Fruit fly (Drosophila melanogaster): ENCODE measurements around the gene CG4572.

The CG4572 gene

DNA sequence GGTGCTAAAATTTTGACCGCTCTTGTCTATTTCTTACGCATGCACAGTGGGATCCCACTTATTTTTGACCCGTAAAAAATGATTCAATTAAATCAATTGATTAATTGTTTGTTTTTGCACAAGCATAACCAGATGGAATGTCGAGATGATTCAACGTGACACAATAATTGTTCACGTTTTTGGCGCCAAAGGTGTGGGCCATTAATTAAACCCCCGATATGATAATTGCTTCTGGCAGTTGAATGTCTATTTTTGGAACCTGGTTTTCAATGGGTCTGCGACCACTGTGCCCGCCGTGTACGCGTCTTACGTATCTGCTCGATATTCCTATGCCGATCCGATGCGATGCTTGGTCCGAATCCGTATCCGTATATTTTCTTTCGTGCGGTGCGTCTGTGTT is 27.9 kb upstream of the CG4572 start:
- TF ChIP-seq h (optimal IDR thresholded peaks at IDR 0.05) (no peak), ttk (optimal IDR thresholded peaks at IDR 0.05) (no peak)

dm6 chr3R:19891363-19891762 is 27.2 kb upstream of the CG4572 start:
- TF ChIP-seq Myc (optimal IDR thresholded peaks at IDR 0.05) (no peak), Sin3A (optimal IDR thresholded peaks at IDR 0.05) (no peak), psq (optimal IDR thresholded peaks at IDR 0.05) (no peak), insv (optimal IDR thresholded peaks at IDR 0.05) (no peak), ttk (optimal IDR thresholded peaks at IDR 0.05) (no peak)

DNA sequence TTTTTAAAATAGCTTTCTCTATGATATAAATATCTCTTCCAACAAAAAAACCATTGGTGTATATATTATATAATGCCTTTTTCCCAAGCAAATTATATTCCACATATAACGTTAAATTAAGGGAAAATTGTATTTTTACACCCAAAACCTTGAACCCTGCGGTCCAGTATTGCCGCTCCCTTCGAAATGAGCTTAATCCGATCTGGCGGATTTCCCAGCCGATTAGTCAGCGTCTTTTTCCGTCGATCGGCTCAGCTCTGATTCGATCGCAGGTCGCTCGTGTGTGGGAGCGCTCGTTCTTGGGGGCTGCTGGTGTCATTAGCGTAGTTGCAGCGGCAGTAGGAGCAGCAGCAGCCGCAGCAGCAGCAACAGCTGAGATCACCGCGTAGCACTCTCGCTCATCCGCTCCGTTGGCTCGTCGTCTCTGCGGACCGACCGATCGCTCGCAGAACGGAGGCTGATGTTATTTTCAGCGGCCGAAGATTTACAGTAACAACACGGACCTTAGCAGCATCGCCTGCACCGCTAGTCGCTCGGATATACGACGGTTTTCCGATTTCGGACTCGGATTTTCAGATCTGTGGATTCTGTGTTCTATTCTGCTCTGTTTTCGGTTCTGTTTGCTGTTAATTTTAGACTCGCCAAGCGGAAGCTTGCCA is 26.3 kb upstream of the CG4572 start, which contains the start of gene CG4733:
Gene CG4733 (plus strand): TSS at position 350 of the 659 bp plus-strand sequence.
- TF ChIP-seq psq (optimal IDR thresholded peaks at IDR 0.05) (no peak), ttk (optimal IDR thresholded peaks at IDR 0.05) (no peak), Sin3A (optimal IDR thresholded peaks at IDR 0.05) (no peak), h (optimal IDR thresholded peaks at IDR 0.05) (no peak), Myc (optimal IDR thresholded peaks at IDR 0.05) (no peak), insv (optimal IDR thresholded peaks at IDR 0.05) (no peak)

- no peak for TF ChIP-seq Sin3A (optimal IDR thresholded peaks at IDR 0.05)
- no peak for TF ChIP-seq insv (optimal IDR thresholded peaks at IDR 0.05)
- no peak for TF ChIP-seq ttk (optimal IDR thresholded peaks at IDR 0.05)
- no peak for TF ChIP-seq psq (optimal IDR thresholded peaks at IDR 0.05)
- TF ChIP-seq h (optimal IDR thresholded peaks at IDR 0.05): no peak
- no peak for TF ChIP-seq Myc (optimal IDR thresholded peaks at IDR 0.05)
Measured at dm6 chr3R:19889603-19890187, 25.5 kb upstream of the CG4572 start.

DNA sequence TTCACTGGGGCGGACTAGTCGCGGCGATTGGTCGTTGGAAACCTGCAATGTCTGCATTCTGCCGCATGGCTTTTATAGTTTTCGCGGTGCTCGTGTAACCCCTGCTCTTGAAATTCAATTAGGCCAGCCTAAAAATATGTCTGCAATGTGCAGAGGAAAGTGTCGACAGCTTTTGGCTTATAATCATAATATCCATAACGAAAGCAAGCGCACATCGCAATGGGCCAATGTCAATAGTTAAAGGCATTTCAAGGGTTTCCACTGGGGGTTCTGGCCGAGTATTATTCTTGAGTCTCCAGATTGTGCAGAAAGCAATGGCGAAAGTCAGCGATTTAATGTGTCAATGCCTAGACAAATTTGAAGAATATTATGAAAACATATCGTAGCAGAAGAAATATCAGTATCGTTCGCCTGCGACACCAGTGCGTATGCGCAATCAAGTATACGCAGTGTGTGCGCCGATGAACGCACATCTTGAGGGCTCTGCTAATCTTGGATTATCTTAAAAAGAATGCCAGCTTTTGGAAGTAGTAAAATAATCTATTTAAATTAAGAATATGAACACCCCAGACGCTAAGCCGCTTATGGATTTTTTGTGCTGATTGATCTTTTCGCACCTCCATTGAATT is 24.1 kb upstream of the CG4572 start, which contains the start of gene ninaE:
Gene ninaE (minus strand): TSS at position 51 of the 629 bp plus-strand sequence.
- TF ChIP-seq h (optimal IDR thresholded peaks at IDR 0.05) (no peak), ttk (optimal IDR thresholded peaks at IDR 0.05) (no peak), Myc (optimal IDR thresholded peaks at IDR 0.05) (no peak), insv (optimal IDR thresholded peaks at IDR 0.05) (no peak), Sin3A (optimal IDR thresholded peaks at IDR 0.05) (no peak), psq (optimal IDR thresholded peaks at IDR 0.05) (no peak)

- TF ChIP-seq insv (optimal IDR thresholded peaks at IDR 0.05): no peak
- TF ChIP-seq Sin3A (optimal IDR thresholded peaks at IDR 0.05): no peak
- no peak for TF ChIP-seq Myc (optimal IDR thresholded peaks at IDR 0.05)
- TF ChIP-seq ttk (optimal IDR thresholded peaks at IDR 0.05): no peak
- TF ChIP-seq h (optimal IDR thresholded peaks at IDR 0.05): no peak
- TF ChIP-seq psq (optimal IDR thresholded peaks at IDR 0.05): no peak
Measured at dm6 chr3R:19880431-19880939, 16.3 kb upstream of the CG4572 start.

DNA sequence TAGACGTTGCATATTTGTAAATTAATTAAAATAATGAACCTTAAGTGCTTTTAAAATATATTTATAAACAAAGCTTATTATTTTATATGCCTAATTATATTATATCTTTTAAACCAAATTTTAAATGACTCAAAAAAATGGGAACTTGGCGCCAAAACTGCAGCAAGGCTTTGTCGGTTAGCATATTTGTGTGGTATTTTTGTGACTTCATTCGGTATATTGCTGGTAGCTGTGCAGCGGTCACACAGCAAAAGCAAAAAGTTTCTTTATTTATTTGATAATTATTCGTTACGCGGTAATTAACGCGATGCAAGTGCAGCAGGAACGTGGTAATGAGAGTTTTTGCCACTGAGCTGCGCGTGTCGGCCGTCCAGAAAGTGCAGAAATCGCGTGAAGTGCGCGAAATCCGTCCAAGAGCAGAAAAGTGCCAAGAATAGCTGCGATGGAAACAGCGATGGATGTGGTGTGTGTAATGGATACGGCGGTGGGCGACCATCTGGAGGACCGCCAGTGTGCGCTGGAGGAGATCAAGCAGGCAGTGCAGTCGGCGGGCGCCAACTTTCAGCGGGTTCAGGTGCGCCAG is 15.4 kb upstream of the CG4572 start, which contains the start of gene Ask1:
Gene Ask1 (plus strand): TSS at position 250 of the 583 bp plus-strand sequence.
- no peak for TF ChIP-seq Sin3A (optimal IDR thresholded peaks at IDR 0.05)
- TF ChIP-seq h (optimal IDR thresholded peaks at IDR 0.05): no peak
- TF ChIP-seq ttk (optimal IDR thresholded peaks at IDR 0.05): no peak
- TF ChIP-seq psq (optimal IDR thresholded peaks at IDR 0.05): no peak
- no peak for TF ChIP-seq insv (optimal IDR thresholded peaks at IDR 0.05)
- TF ChIP-seq Myc (optimal IDR thresholded peaks at IDR 0.05): no peak

DNA sequence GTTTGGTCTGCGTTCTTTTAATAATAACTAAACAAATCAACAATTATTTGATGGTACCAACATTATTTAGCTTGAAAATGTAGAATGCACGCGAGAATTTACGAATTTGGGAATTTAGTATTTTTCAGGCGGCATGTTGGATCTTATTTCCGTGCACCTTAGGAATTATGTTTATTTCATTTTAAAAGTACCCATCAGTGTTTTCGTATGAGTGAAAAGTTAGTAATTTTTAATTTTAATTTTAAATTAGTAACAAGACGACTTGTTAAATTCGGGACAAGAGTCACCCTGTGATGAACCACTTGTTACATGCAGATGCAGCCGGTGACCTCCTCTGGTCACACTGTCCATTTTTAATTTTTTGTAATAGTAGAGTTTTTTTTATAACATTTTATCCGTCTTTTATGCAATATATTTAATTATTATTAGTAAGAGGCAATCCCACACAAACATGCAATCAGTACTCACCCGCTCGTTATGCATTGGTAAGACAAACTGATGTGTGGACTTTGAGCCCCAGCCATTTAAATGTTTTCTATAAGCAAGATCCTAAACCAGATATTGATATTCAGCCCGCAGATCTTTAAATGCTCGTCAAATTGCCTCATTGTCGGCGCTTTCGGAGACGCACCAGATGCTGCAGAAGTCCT is 13.4 kb upstream of the CG4572 start, which contains the start of the genes CG17186 and Arc42:
Gene CG17186 (minus strand): TSS at position 88 of the 650 bp plus-strand sequence.
Gene Arc42 (plus strand): TSS at position 311 of the 650 bp plus-strand sequence.
- TF ChIP-seq insv (optimal IDR thresholded peaks at IDR 0.05): no peak
- no peak for TF ChIP-seq h (optimal IDR thresholded peaks at IDR 0.05)
- no peak for TF ChIP-seq Sin3A (optimal IDR thresholded peaks at IDR 0.05)
- TF ChIP-seq Myc (optimal IDR thresholded peaks at IDR 0.05): no peak
- no peak for TF ChIP-seq psq (optimal IDR thresholded peaks at IDR 0.05)
- no peak for TF ChIP-seq ttk (optimal IDR thresholded peaks at IDR 0.05)

DNA sequence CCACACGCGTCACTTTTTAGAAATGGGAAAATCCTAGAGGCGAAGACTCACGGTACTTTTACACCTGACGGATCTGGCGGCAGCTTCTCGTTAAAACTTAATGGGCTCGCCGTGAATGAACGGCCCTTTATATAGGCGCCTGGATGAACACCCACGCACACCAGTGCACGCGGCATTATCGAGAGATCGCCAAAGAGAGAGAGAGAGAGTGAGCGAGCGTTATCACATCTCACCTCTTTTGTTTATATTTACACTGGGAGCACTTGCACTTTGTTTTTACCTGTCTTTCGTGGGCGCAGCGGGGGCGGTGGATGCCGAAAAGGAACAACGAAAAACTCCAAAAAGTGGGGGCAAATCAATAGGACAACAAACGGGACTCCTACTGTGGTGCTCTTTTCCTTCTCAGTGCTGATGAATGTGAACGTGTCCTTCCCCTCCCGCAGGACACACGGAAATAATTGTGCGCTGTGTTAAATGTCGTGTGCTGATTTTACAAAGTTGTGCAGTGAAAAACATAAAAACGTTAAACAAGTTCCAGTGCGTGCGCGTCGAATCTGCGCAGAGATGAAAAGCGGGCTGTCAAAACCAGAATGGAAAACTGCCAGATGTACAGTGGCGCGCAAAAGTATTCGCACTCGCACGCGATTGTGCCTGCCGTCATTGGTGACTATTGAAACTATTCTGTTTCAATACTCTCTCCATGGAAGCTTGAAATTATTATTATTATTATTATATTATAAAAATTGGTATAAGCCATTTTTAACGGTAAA is 11.1 kb upstream of the CG4572 start, which contains the start of gene Mrp5:
Gene Mrp5 (minus strand): TSS at position 561 of the 770 bp plus-strand sequence.
- TF ChIP-seq Myc (optimal IDR thresholded peaks at IDR 0.05) (no peak), ttk (optimal IDR thresholded peaks at IDR 0.05) (no peak), h (optimal IDR thresholded peaks at IDR 0.05) (no peak), psq (optimal IDR thresholded peaks at IDR 0.05) (no peak), insv (optimal IDR thresholded peaks at IDR 0.05) (no peak), Sin3A (optimal IDR thresholded peaks at IDR 0.05) (no peak)

DNA sequence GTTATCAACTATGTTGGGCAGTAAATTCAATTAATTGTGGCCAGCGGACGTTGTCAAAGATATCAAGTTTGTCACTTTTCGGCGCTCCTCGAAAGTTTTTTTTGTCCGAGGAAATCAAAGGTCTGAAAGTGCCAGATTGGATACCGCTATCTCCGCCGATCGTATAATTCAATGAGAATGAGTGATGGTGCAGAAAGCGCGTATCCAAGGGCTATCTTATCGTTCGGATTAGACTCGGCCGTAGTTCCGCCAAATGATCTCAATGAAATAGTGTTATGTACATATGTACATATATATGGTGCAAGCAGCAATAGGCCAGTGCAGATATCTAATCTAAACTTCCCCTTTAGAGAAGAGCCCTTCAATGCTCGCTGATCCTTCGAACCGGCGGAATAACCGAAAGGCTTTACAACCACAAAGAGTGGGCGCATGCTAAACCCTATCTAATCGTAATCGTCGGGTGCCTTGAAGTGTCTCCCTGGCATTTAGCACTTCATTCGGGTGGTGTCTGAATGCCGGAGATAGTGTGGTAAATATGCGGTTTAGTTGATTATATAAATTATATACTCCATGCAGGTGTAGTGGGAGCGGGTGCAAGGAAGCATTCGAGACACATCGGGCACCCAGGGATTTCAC is 9.0 kb upstream of the CG4572 start:
- TF ChIP-seq ttk (optimal IDR thresholded peaks at IDR 0.05): no peak
- TF ChIP-seq Sin3A (optimal IDR thresholded peaks at IDR 0.05): no peak
- no peak for TF ChIP-seq h (optimal IDR thresholded peaks at IDR 0.05)
- TF ChIP-seq Myc (optimal IDR thresholded peaks at IDR 0.05): no peak
- no peak for TF ChIP-seq insv (optimal IDR thresholded peaks at IDR 0.05)
- no peak for TF ChIP-seq psq (optimal IDR thresholded peaks at IDR 0.05)
